Fruit fly (Drosophila melanogaster) whole organism, embryonic: ENCODE results near the gene Obp73a.

Experiments
- Aef1 ChIP-seq: fragments of 200-800 bp; sonication (Bioruptor generic); IDR thresholded peaks from 3 replicates; pipeline ENCODE4 v1.3.6; 2022; ENCODE audit warnings: missing biosample characterization, missing genetic modification characterization
- Antp ChIP-seq: fragments of 200-800 bp; sonication (Bioruptor generic); optimal IDR thresholded peaks from 3 replicates; lab custom pipeline; 2016; ENCODE audit warnings: missing biosample characterization, missing genetic modification characterization
- Bgb ChIP-seq: fragments of 200-800 bp; sonication (Bioruptor generic); IDR thresholded peaks from 2 replicates; pipeline ENCODE4 v1.3.6; 2022; ENCODE audit warnings: missing biosample characterization, missing genetic modification characterization; ENCODE audit not compliant: partially characterized antibody
- CG10267 ChIP-seq: fragments of 200-800 bp; sonication (Bioruptor generic); optimal IDR thresholded peaks from 2 replicates; lab custom pipeline; 2018; ENCODE audit warnings: missing biosample characterization, mild to moderate bottlenecking, missing genetic modification characterization, moderate library complexity
- CG10274 ChIP-seq: fragments of 200-800 bp; sonication (Bioruptor generic); optimal IDR thresholded peaks from 3 replicates; lab custom pipeline; 2017; ENCODE audit warnings: missing biosample characterization, mild to moderate bottlenecking, missing genetic modification characterization
- CG10321 ChIP-seq: fragments of 200-800 bp; sonication (Bioruptor generic); IDR thresholded peaks from 2 replicates; pipeline ENCODE4 v1.3.6; 2022; ENCODE audit warnings: missing biosample characterization, missing genetic modification characterization
- CG11247 ChIP-seq: fragments of 200-800 bp; sonication (Bioruptor generic); IDR thresholded peaks from 2 replicates; pipeline ENCODE4 v1.3.6; 2022; ENCODE audit warnings: missing biosample characterization, missing genetic modification characterization
- CG1529 ChIP-seq: fragments of 200-800 bp; sonication (Bioruptor generic); optimal IDR thresholded peaks from 3 replicates; lab custom pipeline; 2018; ENCODE audit warnings: missing biosample characterization, missing genetic modification characterization
- CG15479 ChIP-seq: fragments of 200-800 bp; sonication (Bioruptor generic); optimal IDR thresholded peaks from 3 replicates; lab custom pipeline; 2019; ENCODE audit warnings: missing biosample characterization, mild to moderate bottlenecking, missing genetic modification characterization, moderate library complexity
- CG17328 ChIP-seq: fragments of 200-800 bp; sonication (Bioruptor generic); IDR thresholded peaks from 2 replicates; pipeline ENCODE4 v1.3.6; 2022; ENCODE audit warnings: missing biosample characterization, missing genetic modification characterization
- CG17359 ChIP-seq: fragments of 200-800 bp; sonication (Bioruptor generic); optimal IDR thresholded peaks from 3 replicates; lab custom pipeline; 2018; ENCODE audit warnings: missing biosample characterization, mild to moderate bottlenecking, missing genetic modification characterization, moderate library complexity
- CG18599 ChIP-seq: fragments of 200-800 bp; sonication (Bioruptor generic); optimal IDR thresholded peaks from 3 replicates; lab custom pipeline; 2017; ENCODE audit warnings: missing biosample characterization, missing genetic modification characterization, mild to moderate bottlenecking, moderate library complexity, missing genetic modification reagents
- CG3163 ChIP-seq: fragments of 200-800 bp; sonication (Bioruptor generic); optimal IDR thresholded peaks from 3 replicates; lab custom pipeline; 2016; ENCODE audit warnings: missing biosample characterization, missing genetic modification characterization
- CG42726 ChIP-seq: fragments of 200-800 bp; sonication (Bioruptor generic); IDR thresholded peaks from 2 replicates; pipeline ENCODE4 v1.3.6; 2022; ENCODE audit warnings: missing biosample characterization, missing genetic modification characterization; ENCODE audit not compliant: partially characterized antibody
- CG4730 ChIP-seq: fragments of 200-800 bp; sonication (Bioruptor generic); IDR thresholded peaks from 2 replicates; pipeline ENCODE4 v1.3.6; 2022; ENCODE audit warnings: missing biosample characterization, missing genetic modification characterization
- CG4854 ChIP-seq: fragments of 200-800 bp; sonication (Bioruptor generic); optimal IDR thresholded peaks from 2 replicates; lab custom pipeline; 2016; ENCODE audit warnings: missing biosample characterization, missing genetic modification characterization, inconsistent platforms
- CG5953 ChIP-seq: fragments of 200-800 bp; sonication (Bioruptor generic); IDR thresholded peaks from 2 replicates; pipeline ENCODE4 v1.3.6; 2022; ENCODE audit warnings: missing biosample characterization, missing genetic modification characterization
- CG6854 ChIP-seq: fragments of 200-800 bp; sonication (Bioruptor generic); optimal IDR thresholded peaks from 3 replicates; lab custom pipeline; 2017; ENCODE audit warnings: missing biosample characterization, mild to moderate bottlenecking, missing genetic modification characterization
- CG7357 ChIP-seq: fragments of 200-800 bp; sonication (Bioruptor generic); IDR thresholded peaks from 3 replicates; pipeline ENCODE4 v1.3.6; 2022; ENCODE audit warnings: missing biosample characterization, missing genetic modification characterization
- CG7745 ChIP-seq: fragments of 200-800 bp; sonication (Bioruptor generic); optimal IDR thresholded peaks from 2 replicates; lab custom pipeline; 2018; ENCODE audit warnings: missing biosample characterization, mild to moderate bottlenecking, missing genetic modification characterization, moderate library complexity
- CG8765 ChIP-seq: fragments of 200-800 bp; sonication (Bioruptor generic); IDR thresholded peaks from 2 replicates; pipeline ENCODE4 v1.3.6; 2022; ENCODE audit warnings: missing biosample characterization, missing genetic modification characterization
- CG9609 ChIP-seq: fragments of 200-800 bp; sonication (Bioruptor generic); optimal IDR thresholded peaks from 3 replicates; lab custom pipeline; 2016; ENCODE audit warnings: missing biosample characterization, missing genetic modification characterization
- CTCF ChIP-seq: fragments of 200-800 bp; sonication (Bioruptor generic); optimal IDR thresholded peaks from 2 replicates; lab custom pipeline; 2017; ENCODE audit warnings: missing biosample characterization, mild to moderate bottlenecking, missing genetic modification characterization, moderate library complexity
- CoRest ChIP-seq: fragments of 200-800 bp; sonication (Bioruptor generic); optimal IDR thresholded peaks from 3 replicates; lab custom pipeline; 2018; ENCODE audit warnings: missing biosample characterization, mild to moderate bottlenecking, missing genetic modification characterization, moderate library complexity
- Dek ChIP-seq: fragments of 200-800 bp; sonication (Bioruptor generic); optimal IDR thresholded peaks from 3 replicates; lab custom pipeline; 2019; ENCODE audit warnings: missing biosample characterization, mild to moderate bottlenecking, missing genetic modification characterization, moderate library complexity
- Dfd ChIP-seq, 2 experiments: fragments of >200 bp; optimal IDR thresholded peaks; 2 replicates each; lab custom pipeline; 2017; ENCODE audit warnings: missing biosample characterization in 2 of 2, missing genetic modification characterization in 2 of 2
- Dll ChIP-seq: fragments of 200-800 bp; sonication (Bioruptor generic); IDR thresholded peaks from 4 replicates; pipeline ENCODE4 v1.3.6; 2022; ENCODE audit warnings: missing biosample characterization, missing genetic modification characterization; ENCODE audit not compliant: partially characterized antibody
- Doc2 ChIP-seq: fragments of 200-800 bp; sonication (Bioruptor generic); IDR thresholded peaks from 2 replicates; pipeline ENCODE4 v1.3.6; 2022; ENCODE audit warnings: missing biosample characterization, missing genetic modification characterization
- Doc3 ChIP-seq: fragments of 200-800 bp; sonication (Bioruptor generic); IDR thresholded peaks from 3 replicates; pipeline ENCODE4 v1.3.6; 2022; ENCODE audit warnings: missing biosample characterization, missing genetic modification characterization; ENCODE audit not compliant: partially characterized antibody
- ERR ChIP-seq: fragments of 200-800 bp; sonication (Bioruptor generic); optimal IDR thresholded peaks from 2 replicates; lab custom pipeline; 2016; ENCODE audit warnings: missing biosample characterization, missing genetic modification characterization
- Fer1 ChIP-seq: fragments of 200-800 bp; sonication (Bioruptor generic); optimal IDR thresholded peaks from 2 replicates; lab custom pipeline; 2017; ENCODE audit warnings: missing biosample characterization, mild to moderate bottlenecking, missing genetic modification characterization
- Fer3 ChIP-seq: fragments of 200-800 bp; sonication (Bioruptor generic); optimal IDR thresholded peaks from 2 replicates; lab custom pipeline; 2018; ENCODE audit warnings: missing biosample characterization, mild to moderate bottlenecking, missing genetic modification characterization, moderate library complexity
- H15 ChIP-seq: fragments of 200-800 bp; sonication (Bioruptor generic); IDR thresholded peaks from 3 replicates; pipeline ENCODE4 v1.3.6; 2022; ENCODE audit warnings: missing biosample characterization, missing genetic modification characterization
- HmgZ ChIP-seq: fragments of 200-800 bp; sonication (Bioruptor generic); optimal IDR thresholded peaks from 2 replicates; lab custom pipeline; 2018; ENCODE audit warnings: missing biosample characterization, mild to moderate bottlenecking, missing genetic modification characterization
- Meics ChIP-seq: fragments of 200-800 bp; sonication (Bioruptor generic); optimal IDR thresholded peaks from 2 replicates; lab custom pipeline; 2017; ENCODE audit warnings: missing biosample characterization, mild to moderate bottlenecking, missing genetic modification characterization
- Mrtf ChIP-seq: fragments of 200-800 bp; sonication (Bioruptor generic); IDR thresholded peaks from 3 replicates; pipeline ENCODE4 v1.3.6; 2022; ENCODE audit warnings: missing biosample characterization, missing genetic modification characterization
- Nf-YA ChIP-seq: fragments of 200-800 bp; sonication (Bioruptor generic); IDR thresholded peaks from 2 replicates; pipeline ENCODE4 v1.3.6; 2022; ENCODE audit warnings: missing biosample characterization, missing genetic modification characterization
- Rfx ChIP-seq: fragments of 200-800 bp; sonication (Bioruptor generic); IDR thresholded peaks from 2 replicates; pipeline ENCODE4 v1.3.6; 2022; ENCODE audit warnings: missing biosample characterization, missing genetic modification characterization
- Stat92E ChIP-seq, 3 experiments: fragments of >200 bp in 2 of 3; fragments of 200-800 bp in 1 of 3; sonication (Bioruptor generic) in 1 of 3; optimal IDR thresholded peaks; 2 replicates each; lab custom pipeline; 2017 to 2019; ENCODE audit warnings: missing biosample characterization in 3 of 3, missing genetic modification characterization in 3 of 3, mild to moderate bottlenecking in 1 of 3, moderate library complexity in 1 of 3
- btn ChIP-seq: fragments of 200-800 bp; sonication (Bioruptor generic); optimal IDR thresholded peaks from 2 replicates; lab custom pipeline; 2016; ENCODE audit warnings: missing biosample characterization, missing genetic modification characterization
- danr ChIP-seq: fragments of 200-800 bp; sonication (Bioruptor generic); IDR thresholded peaks from 2 replicates; pipeline ENCODE4 v1.3.6; 2022; ENCODE audit warnings: missing biosample characterization, missing genetic modification characterization
- dati ChIP-seq: fragments of 200-800 bp; sonication (Bioruptor generic); IDR thresholded peaks from 2 replicates; pipeline ENCODE4 v1.3.6; 2022; ENCODE audit warnings: missing biosample characterization, missing genetic modification characterization
- fd64A ChIP-seq: fragments of 200-800 bp; sonication (Bioruptor generic); optimal IDR thresholded peaks from 3 replicates; lab custom pipeline; 2018; ENCODE audit warnings: missing biosample characterization, mild to moderate bottlenecking, missing genetic modification characterization
- gcm2 ChIP-seq: fragments of 200-800 bp; sonication (Bioruptor generic); optimal IDR thresholded peaks from 2 replicates; lab custom pipeline; 2016; ENCODE audit warnings: missing biosample characterization, missing genetic modification characterization
- gfzf ChIP-seq: fragments of 200-800 bp; sonication (Bioruptor generic); optimal IDR thresholded peaks from 2 replicates; lab custom pipeline; 2016; ENCODE audit warnings: missing biosample characterization, mild to moderate bottlenecking, missing genetic modification characterization, moderate library complexity
- gt ChIP-seq: fragments of 200-800 bp; sonication (Bioruptor generic); IDR thresholded peaks from 2 replicates; pipeline ENCODE4 v1.3.6; 2022; ENCODE audit warnings: missing biosample characterization, missing genetic modification characterization
- insv ChIP-seq, 2 experiments: fragments of 200-800 bp; sonication (Bioruptor generic); optimal IDR thresholded peaks; 3 replicates each; lab custom pipeline; 2016 to 2018; ENCODE audit warnings: missing biosample characterization in 2 of 2, missing genetic modification characterization in 2 of 2
- nau ChIP-seq: fragments of 200-800 bp; sonication (Bioruptor generic); optimal IDR thresholded peaks from 3 replicates; lab custom pipeline; 2017; ENCODE audit warnings: missing biosample characterization, mild to moderate bottlenecking, missing genetic modification characterization, missing genetic modification reagents
- stc ChIP-seq: fragments of 200-800 bp; sonication (Bioruptor generic); IDR thresholded peaks from 2 replicates; pipeline ENCODE4 v1.3.6; 2022; ENCODE audit warnings: missing biosample characterization, missing genetic modification characterization
- twi ChIP-seq: fragments of 200-800 bp; optimal IDR thresholded peaks from 2 replicates; lab custom pipeline; 2019; ENCODE audit warnings: missing biosample characterization, mild to moderate bottlenecking, missing genetic modification characterization, moderate library complexity
- zf30C ChIP-seq: fragments of 200-800 bp; sonication (Bioruptor generic); optimal IDR thresholded peaks from 3 replicates; lab custom pipeline; 2018; ENCODE audit warnings: missing biosample characterization, mild to moderate bottlenecking, missing genetic modification characterization

Obp73a gene

DNA sequence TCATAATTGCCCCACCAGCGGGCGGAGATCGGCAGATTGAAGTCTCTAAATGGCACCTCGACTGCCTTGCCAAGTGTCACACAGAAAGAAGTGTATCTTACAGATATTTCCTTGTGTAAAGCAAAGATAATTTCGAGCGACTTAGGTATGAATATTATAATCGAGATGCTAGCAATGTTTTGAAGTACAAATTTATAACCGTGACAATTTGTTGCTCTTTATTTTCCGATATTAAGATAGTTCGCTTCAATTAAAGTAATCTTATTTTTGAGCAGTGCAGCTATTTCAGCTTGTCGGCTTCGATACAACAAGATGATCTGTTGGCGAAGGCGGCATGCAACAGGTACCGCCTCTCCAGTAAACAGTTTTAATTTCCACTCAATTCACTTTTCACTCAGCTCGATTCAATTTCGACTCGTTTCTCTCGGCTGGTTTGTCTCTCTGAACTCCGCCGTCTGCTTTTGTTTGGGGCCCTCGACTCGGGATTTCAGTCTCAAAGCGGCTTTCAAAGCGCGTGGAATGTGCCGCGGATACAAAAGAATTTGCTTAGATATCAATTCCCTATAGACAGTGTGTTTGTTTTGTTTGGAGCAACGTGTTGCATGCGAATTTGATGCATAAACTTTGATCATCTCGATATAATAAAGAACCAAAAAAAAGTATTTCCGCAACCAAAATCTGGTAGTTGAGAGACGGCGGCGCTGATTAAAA lies 28.2 kb upstream of the Obp73a start (continued):
- TF ChIP-seq Mrtf (GFP tag; lab: Robert Waterston, UW) (0 out of 3 replicates have a peak, but pooled peaks have one; percentile 21), zf30C (GFP tag; lab: Kevin White, UChicago) (no peak), dati (GFP tag; lab: Robert Waterston, UW) (no peak), CG10321 (GFP tag; lab: Robert Waterston, UW) (no peak), CG7357 (GFP tag; lab: Robert Waterston, UW) (no peak), CG17359 (tag; lab: Kevin White, UChicago) (peak; percentile 54), danr (GFP tag; lab: Robert Waterston, UW) (no peak), twi (tag; lab: Kevin White, UChicago) (no peak), CG4730 (GFP tag; lab: Robert Waterston, UW) (no peak), H15 (GFP tag; lab: Robert Waterston, UW) (no peak), Dek (tag; lab: Kevin White, UChicago) (no peak), btn (GFP tag; lab: Kevin White, UChicago) (no peak), Stat92E (GFP tag; optimal IDR thresholded peaks at IDR 0.05; lab: Kevin White, UChicago) (no peak), CG9609 (GFP tag; lab: Kevin White, UChicago) (no peak), Dll (no peak), CG7745 (tag; lab: Kevin White, UChicago) (no peak), Bgb (GFP tag; lab: Robert Waterston, UW) (peak; percentile 25; the same call in 1 of the 2 replicates), CG42726 (GFP tag; lab: Robert Waterston, UW) (0 out of 2 replicates have a peak, but pooled peaks have one; percentile 12), Fer3 (no peak), Fer1 (GFP tag; lab: Kevin White, UChicago) (peak; percentile 6), Aef1 (GFP tag; lab: Robert Waterston, UW) (no peak), CG1529 (GFP tag; lab: Kevin White, UChicago) (no peak), CG17328 (GFP tag; lab: Robert Waterston, UW) (no peak), insv (GFP tag; optimal IDR thresholded peaks at IDR 0.05; lab: Kevin White, UChicago) (no peak), CG6854 (GFP tag; lab: Kevin White, UChicago) (no peak), CG5953 (no peak), gfzf (GFP tag; lab: Kevin White, UChicago) (no peak), CG18599 (GFP tag; lab: Kevin White, UChicago) (no peak), gt (GFP tag; lab: Robert Waterston, UW) (no peak), CG10267 (tag; lab: Kevin White, UChicago) (no peak), CG4854 (GFP tag; lab: Kevin White, UChicago) (no peak), CoRest (tag; lab: Kevin White, UChicago) (no peak), CG11247 (GFP tag; lab: Robert Waterston, UW) (no peak), CG15479 (GFP tag; lab: Kevin White, UChicago) (no peak), HmgZ (tag; lab: Kevin White, UChicago) (no peak), stc (GFP tag; lab: Robert Waterston, UW) (0 out of 2 replicates have a peak, but pooled peaks have one; percentile 17), CTCF (GFP tag; lab: Kevin White, UChicago) (no peak), gcm2 (GFP tag; lab: Kevin White, UChicago) (no peak), Antp (GFP tag; lab: Kevin White, UChicago) (no peak), Meics (GFP tag; lab: Kevin White, UChicago) (no peak), CG10274 (GFP tag; lab: Kevin White, UChicago) (no peak), CG3163 (GFP tag; lab: Kevin White, UChicago) (no peak), ERR (no peak), Nf-YA (GFP tag; lab: Robert Waterston, UW) (no peak), Dfd (GFP tag; optimal IDR thresholded peaks at IDR 0.05; lab: Kevin White, UChicago) (no peak), Rfx (no peak), fd64A (no peak), CG8765 (GFP tag; lab: Robert Waterston, UW) (no peak), Doc3 (GFP tag; lab: Robert Waterston, UW) (no peak), nau (GFP tag; lab: Kevin White, UChicago) (no peak), Doc2 (GFP tag; lab: Robert Waterston, UW) (no peak)
